Worm (Caenorhabditis elegans) whole organism, young adult: ENCODE results near the gene C23H3.2.

ENCODE experiments used
- C17E4.6 ChIP-seq: fragments of 200-800 bp; sonication (Bioruptor generic); IDR thresholded peaks from 2 replicates; pipeline ENCODE4 v1.3.6; 2022; ENCODE audit warnings: missing genetic modification reagents, missing genetic modification characterization, missing compliant biosample characterization
- F55B11.4 ChIP-seq: sonication (generic microtip); optimal IDR thresholded peaks from 2 replicates; lab custom pipeline; 2016; ENCODE audit warnings: missing compliant biosample characterization, missing genetic modification characterization, borderline replicate concordance; ENCODE audit not compliant: insufficient read depth
- K11D2.4 ChIP-seq: fragments of 200-800 bp; sonication (Bioruptor generic); IDR thresholded peaks from 2 replicates; pipeline ENCODE4 v1.3.6; 2022; ENCODE audit warnings: missing genetic modification reagents, missing genetic modification characterization, missing compliant biosample characterization
- him-1 ChIP-seq: sonication (generic microtip); optimal IDR thresholded peaks from 2 replicates; lab custom pipeline; 2016; ENCODE audit warnings: missing genotype, missing genetic modification reagents, missing genetic modification characterization, missing compliant biosample characterization
- hsf-1 ChIP-seq: fragments of 200-800 bp; sonication (Bioruptor generic); IDR thresholded peaks from 2 replicates; pipeline ENCODE4 v1.3.6; 2022; ENCODE audit warnings: missing genetic modification reagents, missing genetic modification characterization, missing compliant biosample characterization
- let-526 ChIP-seq: fragments of 200-800 bp; sonication (Bioruptor generic); IDR thresholded peaks from 2 replicates; pipeline ENCODE4 v1.3.6; 2022; ENCODE audit warnings: missing genetic modification reagents, missing genetic modification characterization, missing compliant biosample characterization
- madf-8 ChIP-seq: fragments of 200-800 bp; sonication (Bioruptor generic); conservative IDR thresholded peaks from 2 replicates; pipeline ENCODE4 v1.3.6; 2022; ENCODE audit warnings: missing genetic modification reagents, missing genetic modification characterization, missing compliant biosample characterization
- snpc-3.4 ChIP-seq: sonication (generic microtip); optimal IDR thresholded peaks from 2 replicates; lab custom pipeline; 2017; ENCODE audit warnings: missing genetic modification characterization, mild to moderate bottlenecking, missing compliant biosample characterization, antibody characterized with exemption, moderate library complexity, missing genotype, missing genetic modification reagents
- unc-62 ChIP-seq: fragments of 150-350 bp; optimal IDR thresholded peaks from 2 replicates; lab custom pipeline; 2014; ENCODE audit warnings: missing biosample characterization, missing genetic modification reagents, missing genetic modification characterization

DNA sequence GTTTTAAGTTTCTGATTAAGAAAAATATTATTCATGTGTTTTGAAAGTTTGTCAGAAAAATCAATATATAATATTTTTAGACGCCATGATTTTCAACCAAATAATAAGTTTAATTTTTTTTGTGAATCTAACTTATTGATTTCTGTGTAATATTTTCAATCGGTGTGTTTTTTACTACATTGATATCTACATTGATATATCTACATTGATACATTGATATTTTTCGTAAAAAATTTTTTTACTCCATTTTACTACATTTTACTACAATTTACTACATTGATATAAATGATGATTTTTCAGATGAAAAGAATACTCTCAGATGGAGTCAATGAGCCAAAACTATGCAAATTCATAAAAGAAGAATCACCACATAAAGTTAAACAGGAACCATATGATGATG is 41.9 kb upstream of the C23H3.2 start, which contains the start of gene gmeb-1:
- no peak for TF ChIP-seq F55B11.4
- no peak for TF ChIP-seq K11D2.4 (GFP tag; lab: Robert Waterston, UW)
- TF ChIP-seq let-526 (GFP tag; lab: Robert Waterston, UW), result no peak
- TF ChIP-seq him-1, result no peak
- no peak for TF ChIP-seq C17E4.6 (GFP tag; lab: Robert Waterston, UW)
- TF ChIP-seq snpc-3.4 (tag; lab: Kevin White, UChicago), result no peak
- no peak for TF ChIP-seq unc-62
- no peak for TF ChIP-seq hsf-1
- TF ChIP-seq madf-8 (GFP tag; lab: Robert Waterston, UW), result no peak
